Fruit fly (Drosophila melanogaster) whole organism, pupa: ENCODE results near the gene Gagr.

ENCODE experiments used
- CG12605 ChIP-seq: fragments of 200-800 bp; sonication (Bioruptor generic); IDR thresholded peaks from 2 replicates; pipeline ENCODE4 v1.3.6; 2022; ENCODE audit warnings: missing biosample characterization, missing genetic modification characterization
- CG14655 ChIP-seq: fragments of 200-800 bp; sonication (Bioruptor generic); optimal IDR thresholded peaks from 3 replicates; lab custom pipeline; 2017; ENCODE audit warnings: mild to moderate bottlenecking, missing biosample characterization, missing genetic modification reagents, missing genetic modification characterization
- EcR ChIP-seq: fragments of 200-800 bp; sonication (Bioruptor generic); optimal IDR thresholded peaks from 3 replicates; lab custom pipeline; 2019; ENCODE audit warnings: missing biosample characterization, missing genetic modification characterization, mild to moderate bottlenecking, moderate library complexity, missing genetic modification reagents
- Ets98B ChIP-seq: fragments of 200-800 bp; sonication (Bioruptor generic); IDR thresholded peaks from 2 replicates; pipeline ENCODE4 v1.3.6; 2022; ENCODE audit warnings: missing biosample characterization, missing genetic modification characterization

DNA sequence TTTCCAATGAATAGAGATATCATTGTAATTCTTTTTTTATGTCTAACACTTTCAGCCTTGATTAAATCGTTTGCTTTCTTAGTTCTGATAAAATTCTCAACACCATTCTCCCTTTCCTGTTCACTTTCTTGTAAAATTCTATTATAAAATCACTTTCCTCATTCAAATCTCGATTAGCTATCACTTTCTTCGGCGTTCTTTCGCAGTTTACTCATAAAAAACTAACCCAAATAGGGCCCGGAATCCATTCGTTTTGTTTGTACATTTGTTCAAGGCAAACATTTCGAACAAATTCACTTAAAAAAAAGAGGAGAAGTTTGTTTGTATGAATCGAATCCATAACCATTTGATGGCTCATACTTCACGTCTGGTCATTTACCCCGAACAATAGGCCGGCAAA is 39.2 kb downstream of the Gagr start:
- TF ChIP-seq Ets98B (GFP tag; lab: Robert Waterston, UW) (no peak), CG12605 (GFP tag; lab: Robert Waterston, UW) (no peak), CG14655 (GFP tag; lab: Kevin White, UChicago) (no peak), EcR (GFP tag; lab: Kevin White, UChicago) (no peak)
